Fruit fly (Drosophila melanogaster) whole organism, prepupa: ENCODE results near the gene CG17191.

Experiments
- CG3032 ChIP-seq: fragments of 200-800 bp; optimal IDR thresholded peaks from 2 replicates; lab custom pipeline; 2019; ENCODE audit warnings: missing biosample characterization, mild to moderate bottlenecking, missing genetic modification characterization, moderate library complexity
- CG31627 ChIP-seq: fragments of 200-800 bp; sonication (Bioruptor generic); optimal IDR thresholded peaks from 3 replicates; lab custom pipeline; 2016; ENCODE audit warnings: missing biosample characterization, missing genetic modification characterization
- CG6276 ChIP-seq: fragments of 200-800 bp; sonication (Bioruptor generic); optimal IDR thresholded peaks from 2 replicates; lab custom pipeline; 2017; ENCODE audit warnings: missing biosample characterization, mild to moderate bottlenecking, missing genetic modification characterization
- CG6792 ChIP-seq: fragments of 200-800 bp; sonication (Bioruptor generic); optimal IDR thresholded peaks from 3 replicates; lab custom pipeline; 2016; ENCODE audit warnings: missing biosample characterization, missing genetic modification characterization
- Eip93F ChIP-seq: fragments of 200-800 bp; sonication (Bioruptor generic); optimal IDR thresholded peaks from 2 replicates; lab custom pipeline; 2016; ENCODE audit warnings: missing biosample characterization, mild to moderate bottlenecking, missing genetic modification characterization
- OdsH ChIP-seq: fragments of 200-800 bp; sonication (Bioruptor generic); optimal IDR thresholded peaks from 3 replicates; lab custom pipeline; 2016; ENCODE audit warnings: missing biosample characterization, missing genetic modification characterization
- dac ChIP-seq: fragments of 200-800 bp; sonication (Bioruptor generic); optimal IDR thresholded peaks from 2 replicates; lab custom pipeline; 2017; ENCODE audit warnings: missing biosample characterization, mild to moderate bottlenecking, missing genetic modification characterization
- eg ChIP-seq: fragments of 200-800 bp; sonication (Bioruptor generic); IDR thresholded peaks from 3 replicates; pipeline ENCODE4 v1.3.6; 2022; ENCODE audit warnings: missing biosample characterization, missing genetic modification characterization
- salr ChIP-seq, 2 experiments: fragments of 200-800 bp; sonication (Bioruptor generic); optimal IDR thresholded peaks; 3 replicates each; lab custom pipeline; 2016 to 2018; ENCODE audit warnings: missing biosample characterization in 2 of 2, missing genetic modification characterization in 2 of 2, mild to moderate bottlenecking in 1 of 2

dm6 chr3R:27065136-27065535 is 45.6 kb upstream of the CG17191 start, which contains the start of gene CG43935:
- TF ChIP-seq OdsH (GFP tag; lab: Kevin White, UChicago): no peak
- no peak for TF ChIP-seq salr (GFP tag; optimal IDR thresholded peaks at IDR 0.05; lab: Kevin White, UChicago)
- TF ChIP-seq Eip93F: no peak
- TF ChIP-seq CG3032 (tag; lab: Kevin White, UChicago): no peak
- no peak for TF ChIP-seq eg (GFP tag; lab: Robert Waterston, UW)
- no peak for TF ChIP-seq CG6276 (GFP tag; lab: Kevin White, UChicago)
- no peak for TF ChIP-seq dac (GFP tag; lab: Kevin White, UChicago)
- TF ChIP-seq CG6792: no peak
- no peak for TF ChIP-seq CG31627
